Worm (Caenorhabditis elegans): ENCODE measurements around the gene cdh-10.

The cdh-10 gene

ce11 chrIV:2451655-2452054 is 11.5 kb downstream of the cdh-10 start:
- TF ChIP-seq aha-1 (tag): peak; percentile 91
- no peak for TF ChIP-seq aly-2 (tag; optimal IDR thresholded peaks at IDR 0.05)

- TF ChIP-seq lin-29 (GFP tag; IDR thresholded peaks at IDR 0.05) (no peak), nhr-42 (GFP tag; IDR thresholded peaks at IDR 0.05) (no peak), jun-1 (tag; optimal IDR thresholded peaks at IDR 0.05) (no peak), fos-1 (tag; optimal IDR thresholded peaks at IDR 0.05) (no peak), spr-1 (tag; optimal IDR thresholded peaks at IDR 0.05) (no peak), ceh-82 (tag; optimal IDR thresholded peaks at IDR 0.05) (no peak), tag-97 (GFP tag; IDR thresholded peaks at IDR 0.05) (no peak), pha-4 (GFP tag; IDR thresholded peaks at IDR 0.05) (no peak), pha-4 (tag; optimal IDR thresholded peaks at IDR 0.05) (no peak), daf-16 (GFP tag; optimal IDR thresholded peaks at IDR 0.05) (no peak), daf-16 (tag; optimal IDR thresholded peaks at IDR 0.05) (no peak), attf-4 (tag; optimal IDR thresholded peaks at IDR 0.05) (no peak), dmd-6 (GFP tag; IDR thresholded peaks at IDR 0.05) (no peak), nhr-48 (tag; optimal IDR thresholded peaks at IDR 0.05) (no peak), ztf-7 (tag; optimal IDR thresholded peaks at IDR 0.05) (no peak), cey-2 (tag; optimal IDR thresholded peaks at IDR 0.05; ENCODE audit: borderline replicate concordance, insufficient read depth) (no peak), nhr-10 (tag; optimal IDR thresholded peaks at IDR 0.05) (no peak), nhr-6 (tag; optimal IDR thresholded peaks at IDR 0.05) (no peak)
These were observed 11.9 kb downstream of the cdh-10 start, which contains the start of gene C45G7.13 for ce11 chrIV:2451233-2451632. TSS of gene C45G7.13 (minus strand) at chrIV:2451333.

- TF ChIP-seq set-16 (GFP tag; IDR thresholded peaks at IDR 0.05) (peak; percentile 68), nhr-237 (tag; optimal IDR thresholded peaks at IDR 0.05) (no peak), lir-3 (tag; optimal IDR thresholded peaks at IDR 0.05) (no peak)
These were observed 28.8 kb downstream of the cdh-10 start for ce11 chrIV:2434366-2434765.

- TF ChIP-seq mes-2 (tag; optimal IDR thresholded peaks at IDR 0.05; ENCODE audit: poor library complexity, severe bottlenecking) (no peak), ceh-44 (GFP tag; IDR thresholded peaks at IDR 0.05) (no peak), lin-38 (GFP tag; IDR thresholded peaks at IDR 0.05) (no peak), nhr-6 (tag; optimal IDR thresholded peaks at IDR 0.05) (no peak), ceh-62 (tag; optimal IDR thresholded peaks at IDR 0.05) (no peak), nhr-111 (GFP tag; optimal IDR thresholded peaks at IDR 0.05) (no peak), madf-5 (GFP tag; IDR thresholded peaks at IDR 0.05) (no peak), mdt-29 (GFP tag; IDR thresholded peaks at IDR 0.05) (no peak)
These were observed 30.5 kb downstream of the cdh-10 start, which contains the start of gene C45G7.4 for ce11 chrIV:2432693-2433092. TSS of gene C45G7.4 (plus strand) at chrIV:2432993.

- no peak for TF ChIP-seq ama-1 (optimal IDR thresholded peaks at IDR 0.05)
- TF ChIP-seq aha-1 (tag): peak; percentile 76
- no peak for TF ChIP-seq fkh-10 (GFP tag; optimal IDR thresholded peaks at IDR 0.05)
- TF ChIP-seq mep-1 (tag; optimal IDR thresholded peaks at IDR 0.05): no peak
- TF ChIP-seq fos-1 (tag; optimal IDR thresholded peaks at IDR 0.05): no peak
- no peak for TF ChIP-seq lsy-2 (tag; optimal IDR thresholded peaks at IDR 0.05)
- TF ChIP-seq tag-97 (GFP tag; IDR thresholded peaks at IDR 0.05): no peak
- no peak for TF ChIP-seq madf-9 (GFP tag; conservative IDR thresholded peaks at IDR 0.05)
- peak in 1 of 2 experiments; percentile 43 for TF ChIP-seq unc-62 (GFP tag; optimal IDR thresholded peaks at IDR 0.05 in 1 of 2)
- TF ChIP-seq unc-62 (tag; optimal IDR thresholded peaks at IDR 0.05): no peak
- TF ChIP-seq lin-38 (GFP tag; IDR thresholded peaks at IDR 0.05): no peak
- no peak for TF ChIP-seq ceh-62 (tag; optimal IDR thresholded peaks at IDR 0.05)
These were observed 46.4 kb downstream of the cdh-10 start for ce11 chrIV:2416738-2417137.

Data from whole organism, L4 larva.